Worm (Caenorhabditis elegans) whole organism, L1 larva: ENCODE results near the gene B0457.2.

Source experiments
- C16A3.4 ChIP-seq: fragments of 150-350 bp; optimal IDR thresholded peaks from 2 replicates; lab custom pipeline; 2014; ENCODE audit warnings: missing biosample characterization, missing genetic modification characterization
- aha-1 ChIP-seq: fragments of 150-350 bp; optimal IDR thresholded peaks from 2 replicates; lab custom pipeline; 2014; ENCODE audit warnings: missing biosample characterization, missing genetic modification characterization
- alr-1 ChIP-seq: fragments of 200-800 bp; sonication (Bioruptor generic); optimal IDR thresholded peaks from 2 replicates; lab custom pipeline; 2018; ENCODE audit warnings: borderline replicate concordance, mild to moderate bottlenecking, missing genetic modification characterization, missing compliant biosample characterization
- blmp-1 ChIP-seq: fragments of 150-350 bp; optimal IDR thresholded peaks from 2 replicates; lab custom pipeline; 2014; ENCODE audit warnings: missing biosample characterization, missing genetic modification characterization
- ces-1 ChIP-seq: fragments of 150-350 bp; optimal IDR thresholded peaks from 2 replicates; lab custom pipeline; 2014; ENCODE audit warnings: missing biosample characterization, missing genetic modification reagents, missing genetic modification characterization
- dpl-1 ChIP-seq, 3 experiments: fragments of 150-350 bp in 2 of 3; sonication (generic microtip) in 1 of 3; optimal IDR thresholded peaks; 2 replicates each; lab custom pipeline; 2014 to 2017; ENCODE audit warnings: missing biosample characterization in 3 of 3, missing genetic modification characterization in 3 of 3, missing genetic modification reagents in 3 of 3
- egl-27 ChIP-seq, 2 experiments: fragments of 150-350 bp in 1 of 2; sonication (generic microtip); optimal IDR thresholded peaks; 3 replicates each; lab custom pipeline; 2017 to 2018; ENCODE audit warnings: missing biosample characterization in 2 of 2, missing genetic modification characterization in 2 of 2, missing genetic modification reagents in 2 of 2
- lin-15B ChIP-seq: fragments of 150-350 bp; sonication (generic microtip); optimal IDR thresholded peaks from 3 replicates; lab custom pipeline; 2014; ENCODE audit warnings: missing biosample characterization, missing genetic modification characterization
- nhr-28 ChIP-seq: fragments of 150-350 bp; optimal IDR thresholded peaks from 2 replicates; lab custom pipeline; 2014; ENCODE audit warnings: missing biosample characterization, missing genetic modification characterization
- nhr-76 ChIP-seq: sonication (generic microtip); optimal IDR thresholded peaks from 2 replicates; lab custom pipeline; 2017; ENCODE audit warnings: missing biosample characterization, missing genetic modification characterization
- sptf-1 ChIP-seq: fragments of 150-350 bp; optimal IDR thresholded peaks from 2 replicates; lab custom pipeline; 2014; ENCODE audit warnings: missing biosample characterization, missing genetic modification characterization
- sup-37 ChIP-seq: fragments of 200-800 bp; sonication (Bioruptor generic); optimal IDR thresholded peaks from 2 replicates; lab custom pipeline; 2018; ENCODE audit warnings: mild to moderate bottlenecking, missing genetic modification characterization, missing compliant biosample characterization
- vab-15 ChIP-seq: sonication (generic microtip); optimal IDR thresholded peaks from 2 replicates; lab custom pipeline; 2017; ENCODE audit warnings: missing genotype, mild to moderate bottlenecking, missing genetic modification characterization, missing compliant biosample characterization

- no peak for TF ChIP-seq egl-27 (tag; optimal IDR thresholded peaks at IDR 0.05; lab: Kevin White, UChicago)
- TF ChIP-seq sup-37 (GFP tag; lab: Kevin White, UChicago) = no peak
- no peak for TF ChIP-seq nhr-28 (tag; lab: Kevin White, UChicago)
- TF ChIP-seq ces-1 (GFP tag; lab: Kevin White, UChicago) = no peak
- no peak for TF ChIP-seq aha-1 (tag; lab: Kevin White, UChicago)
- TF ChIP-seq vab-15 (tag; lab: Kevin White, UChicago) = no peak
- no peak for TF ChIP-seq C16A3.4
- TF ChIP-seq alr-1 (tag; lab: Kevin White, UChicago) = no peak
- TF ChIP-seq sptf-1 (tag; lab: Kevin White, UChicago) = no peak
- TF ChIP-seq blmp-1 (tag; lab: Kevin White, UChicago) = no peak
- no peak for TF ChIP-seq lin-15B (tag; lab: Kevin White, UChicago)
- no peak for TF ChIP-seq nhr-76 (tag; lab: Kevin White, UChicago)
- no peak for TF ChIP-seq dpl-1 (GFP tag; optimal IDR thresholded peaks at IDR 0.05; lab: Kevin White, UChicago)
Measured at ce11 chrII:8961450-8961849, 35.1 kb upstream of the B0457.2 start.
